Fruit fly (Drosophila melanogaster): Measurements from ENCODE around the gene COX7AL.

The COX7AL gene

dm6 chr3R:8327967-8328789 lies 15.3 kb upstream of the COX7AL start:
- TF ChIP-seq Gug (GFP tag; IDR thresholded peaks at IDR 0.05) (no peak), fkh (GFP tag; optimal IDR thresholded peaks at IDR 0.05) (no peak), esn (GFP tag; optimal IDR thresholded peaks at IDR 0.05) (no peak), dsx (GFP tag; optimal IDR thresholded peaks at IDR 0.05; ENCODE audit: poor library complexity, severe bottlenecking) (peak; percentile 93), Sox15 (GFP tag; optimal IDR thresholded peaks at IDR 0.05) (no peak), salr (GFP tag; optimal IDR thresholded peaks at IDR 0.05) (no peak), Eip93F (GFP tag; optimal IDR thresholded peaks at IDR 0.05) (no peak), Blimp-1 (GFP tag; optimal IDR thresholded peaks at IDR 0.05) (no peak), svp (GFP tag) (peak; percentile 62), OdsH (GFP tag; optimal IDR thresholded peaks at IDR 0.05) (no peak)

dm6 chr3R:8329628-8330027 lies 13.8 kb upstream of the COX7AL start:
- no peak for TF ChIP-seq CG8119 (GFP tag; IDR thresholded peaks at IDR 0.05)
- TF ChIP-seq svp (GFP tag) = peak; percentile 99
- TF ChIP-seq CG10669 (GFP tag; optimal IDR thresholded peaks at IDR 0.05) = no peak
- TF ChIP-seq dsx (GFP tag; optimal IDR thresholded peaks at IDR 0.05; ENCODE audit: poor library complexity, severe bottlenecking) = peak; percentile 54
- no peak for TF ChIP-seq fd59A (GFP tag; optimal IDR thresholded peaks at IDR 0.05)

dm6 chr3R:8333768-8334470 lies 9.6 kb upstream of the COX7AL start, which contains the start of gene Poxm:
TSS of gene Poxm (minus strand) at chr3R:8333792.
- TF ChIP-seq CG16779 (tag; optimal IDR thresholded peaks at IDR 0.05) (peak; percentile 91), CG1621 (tag; optimal IDR thresholded peaks at IDR 0.05) (peak; percentile 76), Gug (GFP tag; IDR thresholded peaks at IDR 0.05) (peak; percentile 92), Eip93F (GFP tag; optimal IDR thresholded peaks at IDR 0.05) (peak; percentile 24), CG11762 (GFP tag; optimal IDR thresholded peaks at IDR 0.05; ENCODE audit: insufficient read depth) (peak; percentile 94), Hr4 (GFP tag; optimal IDR thresholded peaks at IDR 0.05) (peak; percentile 97), CG8632 (GFP tag; optimal IDR thresholded peaks at IDR 0.05) (peak; percentile 94), esn (GFP tag; optimal IDR thresholded peaks at IDR 0.05) (peak; percentile 94), Blimp-1 (GFP tag; optimal IDR thresholded peaks at IDR 0.05) (peak; percentile 89), eg (GFP tag; IDR thresholded peaks at IDR 0.05) (peak; percentile 91), OdsH (GFP tag; optimal IDR thresholded peaks at IDR 0.05) (peak; percentile 98), Met (GFP tag; optimal IDR thresholded peaks at IDR 0.05) (peak; percentile 91), CG3032 (tag; optimal IDR thresholded peaks at IDR 0.05) (peak; percentile 98), CG8119 (GFP tag; IDR thresholded peaks at IDR 0.05) (peak; percentile 97), acj6 (GFP tag; optimal IDR thresholded peaks at IDR 0.05) (peak; percentile 97), CG6792 (GFP tag; optimal IDR thresholded peaks at IDR 0.05) (peak; percentile 96), net (GFP tag; optimal IDR thresholded peaks at IDR 0.05) (peak; percentile 95), spab (GFP tag; optimal IDR thresholded peaks at IDR 0.05) (peak; percentile 95), Sox14 (GFP tag; optimal IDR thresholded peaks at IDR 0.05) (peak; percentile 93), Lpt (GFP tag; optimal IDR thresholded peaks at IDR 0.05) (peak; percentile 96), CG11294 (GFP tag; IDR thresholded peaks at IDR 0.05) (peak; percentile 87), cyc (GFP tag; optimal IDR thresholded peaks at IDR 0.05) (peak; percentile 93), Smox (GFP tag; optimal IDR thresholded peaks at IDR 0.05) (peak; percentile 90), Sox102F (GFP tag; optimal IDR thresholded peaks at IDR 0.05) (peak; percentile 87), salr (GFP tag; optimal IDR thresholded peaks at IDR 0.05) (peak; percentile 72 to 98), ss (GFP tag; optimal IDR thresholded peaks at IDR 0.05) (peak; percentile 93 to 97), CG6276 (GFP tag; optimal IDR thresholded peaks at IDR 0.05) (peak; percentile 97), CG6854 (GFP tag; optimal IDR thresholded peaks at IDR 0.05) (peak; percentile 85), CG9139 (GFP tag; optimal IDR thresholded peaks at IDR 0.05) (peak; percentile 89), CG31627 (GFP tag; optimal IDR thresholded peaks at IDR 0.05) (peak; percentile 90), dac (GFP tag; optimal IDR thresholded peaks at IDR 0.05) (peak; percentile 95), CG32006 (GFP tag; optimal IDR thresholded peaks at IDR 0.05) (peak; percentile 99), CG6163 (GFP tag; IDR thresholded peaks at IDR 0.05) (peak; percentile 88), CG15336 (GFP tag; IDR thresholded peaks at IDR 0.05) (peak; percentile 94), pdm3 (GFP tag; optimal IDR thresholded peaks at IDR 0.05) (peak; percentile 96), CG11902 (GFP tag; optimal IDR thresholded peaks at IDR 0.05) (peak; percentile 99), Hr38 (GFP tag; optimal IDR thresholded peaks at IDR 0.05) (no peak)
